Fruit fly (Drosophila melanogaster): ENCODE measurements around the gene Myt1.

Gene Myt1

DNA sequence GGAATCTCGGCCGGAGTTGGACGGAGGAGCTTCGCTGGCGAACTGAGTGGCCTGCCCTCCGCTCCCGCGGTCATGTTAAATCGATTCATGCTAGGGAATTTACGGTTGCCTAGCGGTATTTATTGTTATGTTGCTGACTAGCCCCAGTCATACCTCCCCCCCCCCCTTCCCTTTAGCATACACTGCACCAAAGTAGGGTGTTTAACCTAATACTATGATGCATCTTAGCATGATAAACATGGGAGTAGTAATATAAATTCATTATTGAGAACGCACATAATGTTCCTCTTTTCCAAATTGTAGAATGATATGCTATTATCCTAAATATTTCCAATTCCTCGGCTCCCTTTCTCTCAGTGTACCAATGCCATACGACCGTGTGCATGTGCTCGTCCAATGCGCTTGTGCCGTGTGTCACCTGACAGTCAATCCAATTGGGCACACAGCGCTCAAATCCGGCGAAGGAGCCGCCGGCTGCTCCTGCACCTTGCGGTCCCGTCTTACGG is 17.2 kb upstream of the Myt1 start, which contains the start of gene Tektin-C (continued):
- TF ChIP-seq H15 (GFP tag; IDR thresholded peaks at IDR 0.05): peak; percentile 51; the same call in 1 of the 3 replicates
- TF ChIP-seq bcd (GFP tag; optimal IDR thresholded peaks at IDR 0.05): no peak
- TF ChIP-seq CG1024 (GFP tag; IDR thresholded peaks at IDR 0.05): no peak
- no peak for TF ChIP-seq CHES-1-like (GFP tag; optimal IDR thresholded peaks at IDR 0.05)
- TF ChIP-seq CG1233 (GFP tag; optimal IDR thresholded peaks at IDR 0.05): no peak
- TF ChIP-seq HHEX (GFP tag; optimal IDR thresholded peaks at IDR 0.05): no peak
- no peak for TF ChIP-seq vvl (GFP tag; IDR thresholded peaks at IDR 0.05)
- no peak for TF ChIP-seq nerfin-1 (tag; optimal IDR thresholded peaks at IDR 0.05)
- 0 out of 2 replicates have a peak, but pooled peaks have one; percentile 33 for TF ChIP-seq CG11247 (GFP tag; IDR thresholded peaks at IDR 0.05)
- TF ChIP-seq CG2120 (GFP tag; optimal IDR thresholded peaks at IDR 0.05): no peak
- peak; percentile 9 for TF ChIP-seq dmrt11E (tag; optimal IDR thresholded peaks at IDR 0.05)
- TF ChIP-seq Fer1 (GFP tag; optimal IDR thresholded peaks at IDR 0.05): no peak
- no peak for TF ChIP-seq mld (GFP tag; IDR thresholded peaks at IDR 0.05; ENCODE audit: partially characterized antibody)
- TF ChIP-seq lola (GFP tag; optimal IDR thresholded peaks at IDR 0.05): no peak
- no peak for TF ChIP-seq gce (GFP tag; IDR thresholded peaks at IDR 0.05)
- peak; percentile 34; the same call in 1 of the 2 replicates for TF ChIP-seq CG4404 (GFP tag; IDR thresholded peaks at IDR 0.05)
- TF ChIP-seq B-H1 (GFP tag; IDR thresholded peaks at IDR 0.05): no peak
- TF ChIP-seq gem (tag; optimal IDR thresholded peaks at IDR 0.05): no peak
- TF ChIP-seq CG17912 (GFP tag; optimal IDR thresholded peaks at IDR 0.05): no peak
- TF ChIP-seq zen (tag; optimal IDR thresholded peaks at IDR 0.05): no peak
- no peak for TF ChIP-seq org-1 (GFP tag; optimal IDR thresholded peaks at IDR 0.05)
- TF ChIP-seq tgo (GFP tag; IDR thresholded peaks at IDR 0.05): 0 out of 3 replicates have a peak, but pooled peaks have one; percentile 27
- TF ChIP-seq cwo (GFP tag; optimal IDR thresholded peaks at IDR 0.05): no peak
- TF ChIP-seq exex (tag; optimal IDR thresholded peaks at IDR 0.05): no peak
- TF ChIP-seq Hr51 (GFP tag; optimal IDR thresholded peaks at IDR 0.05): no peak
- no peak for TF ChIP-seq az2 (GFP tag; optimal IDR thresholded peaks at IDR 0.05)
- no peak for TF ChIP-seq prd (optimal IDR thresholded peaks at IDR 0.05)
- TF ChIP-seq prd (GFP tag; IDR thresholded peaks at IDR 0.05): peak; percentile 57; the same call in 2 of the 3 replicates
- TF ChIP-seq pan (optimal IDR thresholded peaks at IDR 0.05): no peak
- peak in 1 of 2 experiments; percentile 7 for TF ChIP-seq pan (GFP tag; optimal IDR thresholded peaks at IDR 0.05 in 1 of 2, IDR thresholded peaks at IDR 0.05 in 1 of 2)
- TF ChIP-seq Drgx (GFP tag; IDR thresholded peaks at IDR 0.05): no peak
- TF ChIP-seq CG8944 (GFP tag; optimal IDR thresholded peaks at IDR 0.05): no peak
- no peak for TF ChIP-seq NfI (GFP tag; optimal IDR thresholded peaks at IDR 0.05)
- TF ChIP-seq lmd (GFP tag; IDR thresholded peaks at IDR 0.05): peak; percentile 43
- no peak for TF ChIP-seq CG6254 (GFP tag; optimal IDR thresholded peaks at IDR 0.05)
- TF ChIP-seq YL-1 (GFP tag; optimal IDR thresholded peaks at IDR 0.05): no peak
- no peak; the same call in 1 of the 2 replicates for TF ChIP-seq wor (GFP tag; IDR thresholded peaks at IDR 0.05)
- TF ChIP-seq cato (GFP tag; optimal IDR thresholded peaks at IDR 0.05; ENCODE audit: borderline replicate concordance): no peak
- no peak for TF ChIP-seq eyg (GFP tag; optimal IDR thresholded peaks at IDR 0.05)
- peak; percentile 74 for TF ChIP-seq Ets65A (GFP tag)
- TF ChIP-seq Elba2 (GFP tag; optimal IDR thresholded peaks at IDR 0.05): no peak
- peak; percentile 62 for TF ChIP-seq CG17328 (GFP tag; IDR thresholded peaks at IDR 0.05)
- no peak for TF ChIP-seq CG32767 (GFP tag; IDR thresholded peaks at IDR 0.05)
- TF ChIP-seq sisA (GFP tag; IDR thresholded peaks at IDR 0.05): peak; percentile 15; the same call in 1 of the 2 replicates
- no peak for TF ChIP-seq hth (optimal IDR thresholded peaks at IDR 0.05)
- TF ChIP-seq knrl (GFP tag; IDR thresholded peaks at IDR 0.05; ENCODE audit: partially characterized antibody): no peak
- TF ChIP-seq CG5180 (GFP tag; optimal IDR thresholded peaks at IDR 0.05): no peak
- TF ChIP-seq danr (GFP tag; IDR thresholded peaks at IDR 0.05): no peak
- TF ChIP-seq ham (GFP tag; IDR thresholded peaks at IDR 0.05): no peak
- no peak for TF ChIP-seq CG7271 (tag; optimal IDR thresholded peaks at IDR 0.05)
- no peak for TF ChIP-seq Lpt (GFP tag; optimal IDR thresholded peaks at IDR 0.05)

All from whole organism, embryonic.